Fruit fly (Drosophila melanogaster) whole organism, embryonic: Measurements from ENCODE around the gene Gs1l.

ENCODE experiments used
- Abd-B ChIP-seq: fragments of 200-800 bp; sonication (Bioruptor generic); optimal IDR thresholded peaks from 2 replicates; lab custom pipeline; 2018; ENCODE audit warnings: missing biosample characterization, mild to moderate bottlenecking, missing genetic modification characterization, moderate library complexity
- Adf1 ChIP-seq: fragments of 200-800 bp; sonication (Bioruptor generic); IDR thresholded peaks from 2 replicates; pipeline ENCODE4 v1.3.6; 2022; ENCODE audit warnings: missing biosample characterization, missing genetic modification characterization
- Bdp1 ChIP-seq: fragments of 200-800 bp; sonication (Bioruptor generic); optimal IDR thresholded peaks from 3 replicates; lab custom pipeline; 2016; ENCODE audit warnings: missing biosample characterization, missing genetic modification characterization
- CG10147 ChIP-seq: fragments of 200-800 bp; sonication (Bioruptor generic); optimal IDR thresholded peaks from 2 replicates; lab custom pipeline; 2019; ENCODE audit warnings: missing biosample characterization, mild to moderate bottlenecking, missing genetic modification characterization, moderate library complexity
- CG10431 ChIP-seq: fragments of 200-800 bp; sonication (Bioruptor generic); optimal IDR thresholded peaks from 3 replicates; lab custom pipeline; 2018; ENCODE audit warnings: missing biosample characterization, mild to moderate bottlenecking, missing genetic modification characterization
- CG10543 ChIP-seq: fragments of 200-800 bp; sonication (Bioruptor generic); optimal IDR thresholded peaks from 3 replicates; lab custom pipeline; 2017; ENCODE audit warnings: missing biosample characterization, mild to moderate bottlenecking, missing genetic modification characterization, moderate library complexity
- CG12071 ChIP-seq: fragments of 200-800 bp; sonication (Bioruptor generic); optimal IDR thresholded peaks from 3 replicates; lab custom pipeline; 2018; ENCODE audit warnings: missing biosample characterization, mild to moderate bottlenecking, missing genetic modification characterization
- CG13424 ChIP-seq: fragments of 200-800 bp; sonication (Bioruptor generic); optimal IDR thresholded peaks from 2 replicates; lab custom pipeline; 2019; ENCODE audit warnings: missing biosample characterization, mild to moderate bottlenecking, missing genetic modification characterization, moderate library complexity
- CG15073 ChIP-seq: fragments of 200-800 bp; sonication (Bioruptor generic); optimal IDR thresholded peaks from 2 replicates; lab custom pipeline; 2016; ENCODE audit warnings: missing biosample characterization, missing genetic modification characterization
- CG1792 ChIP-seq: fragments of 200-800 bp; sonication (Bioruptor generic); optimal IDR thresholded peaks from 2 replicates; lab custom pipeline; 2016; ENCODE audit warnings: missing biosample characterization, missing genetic modification characterization
- CG2202 ChIP-seq: fragments of 200-800 bp; sonication (Bioruptor generic); optimal IDR thresholded peaks from 2 replicates; lab custom pipeline; 2018; ENCODE audit warnings: missing biosample characterization, mild to moderate bottlenecking, missing genetic modification characterization
- CG2889 ChIP-seq: fragments of 200-800 bp; sonication (Bioruptor generic); IDR thresholded peaks from 3 replicates; pipeline ENCODE4 v1.3.6; 2022; ENCODE audit warnings: missing biosample characterization, missing genetic modification characterization
- CG3281 ChIP-seq: fragments of 200-800 bp; sonication (Bioruptor generic); optimal IDR thresholded peaks from 3 replicates; lab custom pipeline; 2017; ENCODE audit warnings: missing biosample characterization, mild to moderate bottlenecking, missing genetic modification characterization
- CG42726 ChIP-seq: fragments of 200-800 bp; sonication (Bioruptor generic); IDR thresholded peaks from 2 replicates; pipeline ENCODE4 v1.3.6; 2022; ENCODE audit warnings: missing biosample characterization, missing genetic modification characterization; ENCODE audit not compliant: partially characterized antibody
- CG4328 ChIP-seq: fragments of 200-800 bp; sonication (Bioruptor generic); optimal IDR thresholded peaks from 3 replicates; lab custom pipeline; 2017; ENCODE audit warnings: missing biosample characterization, missing genetic modification reagents, missing genetic modification characterization
- CG6683 ChIP-seq: fragments of 200-800 bp; sonication (Bioruptor generic); optimal IDR thresholded peaks from 2 replicates; lab custom pipeline; 2017; ENCODE audit warnings: missing biosample characterization, mild to moderate bottlenecking, missing genetic modification characterization, missing genetic modification reagents
- CG6854 ChIP-seq: fragments of 200-800 bp; sonication (Bioruptor generic); optimal IDR thresholded peaks from 3 replicates; lab custom pipeline; 2017; ENCODE audit warnings: missing biosample characterization, mild to moderate bottlenecking, missing genetic modification characterization
- CG8478 ChIP-seq: fragments of >200 bp; optimal IDR thresholded peaks from 2 replicates; lab custom pipeline; 2018
- CG8924 ChIP-seq: fragments of 200-800 bp; optimal IDR thresholded peaks from 3 replicates; lab custom pipeline; 2019; ENCODE audit warnings: missing biosample characterization, mild to moderate bottlenecking, missing genetic modification characterization, moderate library complexity
- CoRest ChIP-seq: fragments of 200-800 bp; sonication (Bioruptor generic); optimal IDR thresholded peaks from 3 replicates; lab custom pipeline; 2018; ENCODE audit warnings: missing biosample characterization, mild to moderate bottlenecking, missing genetic modification characterization, moderate library complexity
- Fer3 ChIP-seq: fragments of 200-800 bp; sonication (Bioruptor generic); optimal IDR thresholded peaks from 2 replicates; lab custom pipeline; 2018; ENCODE audit warnings: missing biosample characterization, mild to moderate bottlenecking, missing genetic modification characterization, moderate library complexity
- H15 ChIP-seq: fragments of 200-800 bp; sonication (Bioruptor generic); IDR thresholded peaks from 3 replicates; pipeline ENCODE4 v1.3.6; 2022; ENCODE audit warnings: missing biosample characterization, missing genetic modification characterization
- PHDP ChIP-seq: fragments of 200-800 bp; sonication (Bioruptor generic); optimal IDR thresholded peaks from 3 replicates; lab custom pipeline; 2018; ENCODE audit warnings: missing biosample characterization, mild to moderate bottlenecking, missing genetic modification characterization, moderate library complexity
- Pdp1 ChIP-seq, 2 experiments: fragments of 200-800 bp; sonication (Bioruptor generic); optimal IDR thresholded peaks; 3 replicates each; lab custom pipeline; 2016; ENCODE audit warnings: missing biosample characterization in 2 of 2, missing genetic modification characterization in 2 of 2, mild to moderate bottlenecking in 1 of 2, moderate library complexity in 1 of 2
- Poxn ChIP-seq: fragments of 200-800 bp; sonication (Bioruptor generic); IDR thresholded peaks from 2 replicates; pipeline ENCODE4 v1.3.6; 2022; ENCODE audit warnings: missing biosample characterization, missing genetic modification characterization
- Sox100B ChIP-seq: fragments of 200-800 bp; sonication (Bioruptor generic); optimal IDR thresholded peaks from 3 replicates; lab custom pipeline; 2018; ENCODE audit warnings: missing biosample characterization, mild to moderate bottlenecking, missing genetic modification characterization
- Taf1 ChIP-seq: fragments of 200-800 bp; sonication (Bioruptor generic); IDR thresholded peaks from 2 replicates; pipeline ENCODE4 v1.3.6; 2022; ENCODE audit warnings: missing biosample characterization, missing genetic modification characterization
- Usf ChIP-seq: fragments of 200-800 bp; sonication (Bioruptor generic); optimal IDR thresholded peaks from 2 replicates; lab custom pipeline; 2017; ENCODE audit warnings: missing genotype, missing biosample characterization, missing genetic modification characterization
- aop ChIP-seq: fragments of 200-800 bp; sonication (Bioruptor generic); IDR thresholded peaks from 2 replicates; pipeline ENCODE4 v1.3.6; 2022; ENCODE audit warnings: missing biosample characterization, missing genetic modification characterization
- caup ChIP-seq: fragments of 200-800 bp; sonication (Bioruptor generic); optimal IDR thresholded peaks from 3 replicates; lab custom pipeline; 2017; ENCODE audit warnings: missing biosample characterization, mild to moderate bottlenecking, missing genetic modification characterization, moderate library complexity; ENCODE audit not compliant: severe bottlenecking
- chn ChIP-seq: fragments of 200-800 bp; sonication (Bioruptor generic); optimal IDR thresholded peaks from 2 replicates; lab custom pipeline; 2016; ENCODE audit warnings: missing biosample characterization, missing genetic modification characterization
- croc ChIP-seq: fragments of 200-800 bp; sonication (Bioruptor generic); conservative IDR thresholded peaks from 3 replicates; pipeline ENCODE4 v1.3.6; 2022; ENCODE audit warnings: missing biosample characterization, missing genetic modification characterization
- eyg ChIP-seq: fragments of 200-800 bp; sonication (Bioruptor generic); optimal IDR thresholded peaks from 3 replicates; lab custom pipeline; 2016; ENCODE audit warnings: missing biosample characterization, missing genetic modification characterization
- gem ChIP-seq: fragments of 200-800 bp; sonication (Bioruptor generic); optimal IDR thresholded peaks from 2 replicates; lab custom pipeline; 2019; ENCODE audit warnings: missing biosample characterization, mild to moderate bottlenecking, missing genetic modification characterization, moderate library complexity
- hkb ChIP-seq, 2 experiments: fragments of 200-800 bp in 1 of 2; fragments of >200 bp in 1 of 2; sonication (Bioruptor generic) in 1 of 2; IDR thresholded peaks in 1 of 2; optimal IDR thresholded peaks in 1 of 2; 2 replicates each; pipeline versions ENCODE4 v1.3.6 to Lab custom; 2017 to 2022; ENCODE audit warnings: missing biosample characterization in 1 of 2, missing genetic modification characterization in 1 of 2
- lov ChIP-seq, 2 experiments: fragments of 200-800 bp in 1 of 2; fragments of >200 bp in 1 of 2; sonication (Bioruptor generic) in 1 of 2; IDR thresholded peaks in 1 of 2; optimal IDR thresholded peaks in 1 of 2; 2 replicates in 1 of 2; 3 replicates in 1 of 2; pipeline versions ENCODE4 v1.3.6 to Lab custom; 2017 to 2022; ENCODE audit warnings: missing biosample characterization in 1 of 2, missing genetic modification characterization in 1 of 2
- nau ChIP-seq: fragments of 200-800 bp; sonication (Bioruptor generic); optimal IDR thresholded peaks from 3 replicates; lab custom pipeline; 2017; ENCODE audit warnings: missing biosample characterization, mild to moderate bottlenecking, missing genetic modification characterization, missing genetic modification reagents
- run ChIP-seq: fragments of 200-800 bp; sonication (Bioruptor generic); optimal IDR thresholded peaks from 3 replicates; lab custom pipeline; 2018; ENCODE audit warnings: missing biosample characterization, mild to moderate bottlenecking, missing genetic modification characterization
- so ChIP-seq: fragments of 200-800 bp; sonication (Bioruptor generic); IDR thresholded peaks from 3 replicates; pipeline ENCODE4 v1.3.6; 2022; ENCODE audit warnings: missing biosample characterization, missing genetic modification characterization
- sob ChIP-seq: fragments of 200-800 bp; sonication (Bioruptor generic); IDR thresholded peaks from 2 replicates; pipeline ENCODE4 v1.3.6; 2022; ENCODE audit warnings: missing biosample characterization, missing genetic modification characterization
- stc ChIP-seq: fragments of 200-800 bp; sonication (Bioruptor generic); IDR thresholded peaks from 2 replicates; pipeline ENCODE4 v1.3.6; 2022; ENCODE audit warnings: missing biosample characterization, missing genetic modification characterization
- sug ChIP-seq: fragments of 200-800 bp; optimal IDR thresholded peaks from 2 replicates; lab custom pipeline; 2019; ENCODE audit warnings: missing biosample characterization, mild to moderate bottlenecking, missing genetic modification characterization, moderate library complexity
- tin ChIP-seq: fragments of 200-800 bp; sonication (Bioruptor generic); optimal IDR thresholded peaks from 3 replicates; lab custom pipeline; 2016; ENCODE audit warnings: missing biosample characterization, missing genetic modification characterization
- zf30C ChIP-seq: fragments of 200-800 bp; sonication (Bioruptor generic); optimal IDR thresholded peaks from 3 replicates; lab custom pipeline; 2018; ENCODE audit warnings: missing biosample characterization, mild to moderate bottlenecking, missing genetic modification characterization

Gs1l gene

dm6 chr2L:4442010-4442587 is 14.5 kb downstream of the Gs1l start, which contains the start of the genes Sfp24F and CG15432 (continued):
- TF ChIP-seq CG10431 (GFP tag; lab: Kevin White, UChicago) (no peak), CG8478 (no peak)
- TF ChIP-seq, all 482 proteins: peak for 41

- TF ChIP-seq CG10147 (GFP tag; lab: Kevin White, UChicago) (peak; percentile 28), CG4328 (GFP tag; lab: Kevin White, UChicago) (peak; percentile 10), Usf (GFP tag; lab: Kevin White, UChicago) (no peak), sug (tag; lab: Kevin White, UChicago) (peak; percentile 37), Poxn (GFP tag; lab: Robert Waterston, UW) (no peak), Bdp1 (GFP tag; lab: Kevin White, UChicago) (no peak), sob (GFP tag; lab: Robert Waterston, UW) (peak; percentile 71), Abd-B (no peak), zf30C (peak; percentile 67), CG10543 (GFP tag; lab: Kevin White, UChicago) (no peak), hkb (optimal IDR thresholded peaks at IDR 0.05; lab: Kevin White, UChicago) (no peak), hkb (GFP tag; IDR thresholded peaks at IDR 0.05; lab: Robert Waterston, UW) (peak; percentile 67), Taf1 (peak; percentile 46; the same call in 1 of the 2 replicates), CG42726 (GFP tag; lab: Robert Waterston, UW) (0 out of 2 replicates have a peak, but pooled peaks have one; percentile 15), Fer3 (tag; lab: Kevin White, UChicago) (peak; percentile 59), caup (GFP tag; lab: Kevin White, UChicago) (peak; percentile 70), nau (GFP tag; lab: Kevin White, UChicago) (peak; percentile 55), Pdp1 (GFP tag; optimal IDR thresholded peaks at IDR 0.05; lab: Kevin White, UChicago) (peak; percentile 11 to 60), CG12071 (GFP tag; lab: Kevin White, UChicago) (peak; percentile 43), CG6683 (GFP tag; lab: Kevin White, UChicago) (peak; percentile 37), run (tag; lab: Kevin White, UChicago) (peak; percentile 17), CG1792 (GFP tag; lab: Kevin White, UChicago) (no peak), lov (optimal IDR thresholded peaks at IDR 0.05; lab: Kevin White, UChicago) (no peak), lov (GFP tag; IDR thresholded peaks at IDR 0.05; lab: Robert Waterston, UW) (no peak), croc (peak; percentile 23; the same call in 1 of the 3 replicates), PHDP (peak; percentile 64), CG2202 (tag; lab: Kevin White, UChicago) (no peak), stc (GFP tag; lab: Robert Waterston, UW) (peak; percentile 31; the same call in 1 of the 2 replicates), tin (GFP tag; lab: Kevin White, UChicago) (peak; percentile 37), CG13424 (peak; percentile 44), so (0 out of 3 replicates have a peak, but pooled peaks have one; percentile 22), CG8924 (peak; percentile 56), eyg (GFP tag; lab: Kevin White, UChicago) (no peak), CG2889 (peak; percentile 16; the same call in 1 of the 3 replicates), CG15073 (GFP tag; lab: Kevin White, UChicago) (no peak), gem (tag; lab: Kevin White, UChicago) (peak; percentile 69), Adf1 (GFP tag; lab: Robert Waterston, UW) (peak; percentile 42; the same call in 1 of the 2 replicates), chn (GFP tag; lab: Kevin White, UChicago) (peak; percentile 14), CG3281 (peak; percentile 69), CoRest (peak; percentile 47), aop (GFP tag; lab: Robert Waterston, UW) (no peak), CG6854 (GFP tag; lab: Kevin White, UChicago) (peak; percentile 51), H15 (GFP tag; lab: Robert Waterston, UW) (peak; percentile 65; the same call in 2 of the 3 replicates), Sox100B (GFP tag; lab: Kevin White, UChicago) (no peak)
These were observed 15.5 kb downstream of the Gs1l start, which contains the start of gene CG15431 for dm6 chr2L:4440881-4441737. Gene CG15431 (minus strand): TSS chr2L:4441282.
